Worm (Caenorhabditis elegans) whole organism, L2 larva: ENCODE data around the gene C33C12.11.

Experiments
- aly-2 ChIP-seq: fragments of 150-350 bp; optimal IDR thresholded peaks from 2 replicates; lab custom pipeline; 2014; ENCODE audit warnings: missing biosample characterization, missing genetic modification characterization
- unc-62 ChIP-seq: fragments of 150-350 bp; optimal IDR thresholded peaks from 2 replicates; lab custom pipeline; 2014; ENCODE audit warnings: missing biosample characterization, missing genetic modification reagents, missing genetic modification characterization

DNA sequence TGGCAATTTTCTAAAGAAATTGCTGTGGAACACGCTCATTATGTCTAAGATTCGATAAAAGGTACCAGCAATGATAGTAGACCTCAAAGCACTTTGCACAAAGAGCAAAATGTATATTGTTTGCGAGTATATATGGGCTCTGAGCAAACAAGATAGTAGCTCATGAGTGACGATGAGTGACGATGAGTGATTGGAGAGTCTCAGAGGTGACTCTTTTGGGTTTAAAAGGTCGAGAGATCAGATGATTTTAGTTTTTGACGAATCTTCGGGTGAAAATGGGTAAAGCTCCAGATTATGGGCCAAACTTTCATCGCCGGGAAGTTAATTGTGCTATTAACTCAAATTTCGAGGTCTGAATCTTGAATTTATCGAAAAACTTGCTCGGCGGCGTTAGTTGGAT is 33.1 kb upstream of the C33C12.11 start:
- no peak for TF ChIP-seq unc-62 (GFP tag; lab: Kevin White, UChicago)
- no peak for TF ChIP-seq aly-2
